Fruit fly (Drosophila melanogaster) whole organism, wandering third instar larva: Measurements from ENCODE around the gene CG44428.

Experiments used
- CrebA ChIP-seq: fragments of 200-800 bp; sonication (Bioruptor generic); optimal IDR thresholded peaks from 2 replicates; lab custom pipeline; 2016; ENCODE audit warnings: missing biosample characterization, mild to moderate bottlenecking, missing genetic modification characterization, borderline replicate concordance
- Hr78 ChIP-seq: fragments of >200 bp; optimal IDR thresholded peaks from 2 replicates; lab custom pipeline; 2017; ENCODE audit warnings: missing biosample characterization, missing genetic modification characterization
- Mio ChIP-seq: sonication (Bioruptor generic); optimal IDR thresholded peaks from 2 replicates; lab custom pipeline; 2016; ENCODE audit warnings: missing biosample characterization, missing genetic modification characterization
- N ChIP-seq: fragments of >200 bp; optimal IDR thresholded peaks from 2 replicates; lab custom pipeline; 2018; ENCODE audit warnings: missing biosample characterization, missing external identifiers, missing genetic modification characterization
- OdsH ChIP-seq: fragments of 200-800 bp; sonication (Bioruptor generic); optimal IDR thresholded peaks from 2 replicates; lab custom pipeline; 2016; ENCODE audit warnings: missing biosample characterization, mild to moderate bottlenecking, missing genetic modification characterization
- Sp1 ChIP-seq: fragments of 200-800 bp; sonication (Bioruptor generic); optimal IDR thresholded peaks from 3 replicates; lab custom pipeline; 2019; ENCODE audit warnings: missing biosample characterization, mild to moderate bottlenecking, missing genetic modification characterization, moderate library complexity
- ey ChIP-seq: fragments of 200-800 bp; sonication (Bioruptor generic); optimal IDR thresholded peaks from 2 replicates; lab custom pipeline; 2016; ENCODE audit warnings: missing biosample characterization, missing genetic modification characterization
- foxo ChIP-seq, 2 experiments: fragments of 200-800 bp; sonication (Bioruptor generic); optimal IDR thresholded peaks; 2 replicates in 1 of 2; 3 replicates in 1 of 2; lab custom pipeline; 2016 to 2017; ENCODE audit warnings: missing biosample characterization in 2 of 2, missing genetic modification characterization in 2 of 2
- lola ChIP-seq: fragments of >200 bp; optimal IDR thresholded peaks from 2 replicates; lab custom pipeline; 2017; ENCODE audit warnings: missing biosample characterization, missing genetic modification characterization
- pan ChIP-seq: fragments of >200 bp; optimal IDR thresholded peaks from 2 replicates; lab custom pipeline; 2017
- usp ChIP-seq: fragments of >200 bp; optimal IDR thresholded peaks from 2 replicates; lab custom pipeline; 2017; ENCODE audit warnings: missing biosample characterization, missing genetic modification characterization

- TF ChIP-seq OdsH (GFP tag; lab: Kevin White, UChicago) (no peak), Sp1 (GFP tag; lab: Kevin White, UChicago) (no peak), N (GFP tag; lab: Kevin White, UChicago) (no peak), pan (no peak), Hr78 (GFP tag; lab: Kevin White, UChicago) (no peak), foxo (GFP tag; optimal IDR thresholded peaks at IDR 0.05; lab: Kevin White, UChicago) (no peak), lola (GFP tag; lab: Kevin White, UChicago) (no peak), ey (no peak), usp (GFP tag; lab: Kevin White, UChicago) (no peak), Mio (GFP tag; lab: Kevin White, UChicago) (no peak), CrebA (no peak)
Observed at dm6 chrX:13530199-13530788, at the start of gene CG44428.
